Worm (Caenorhabditis elegans): ENCODE results near the gene C55A1.6.

DNA sequence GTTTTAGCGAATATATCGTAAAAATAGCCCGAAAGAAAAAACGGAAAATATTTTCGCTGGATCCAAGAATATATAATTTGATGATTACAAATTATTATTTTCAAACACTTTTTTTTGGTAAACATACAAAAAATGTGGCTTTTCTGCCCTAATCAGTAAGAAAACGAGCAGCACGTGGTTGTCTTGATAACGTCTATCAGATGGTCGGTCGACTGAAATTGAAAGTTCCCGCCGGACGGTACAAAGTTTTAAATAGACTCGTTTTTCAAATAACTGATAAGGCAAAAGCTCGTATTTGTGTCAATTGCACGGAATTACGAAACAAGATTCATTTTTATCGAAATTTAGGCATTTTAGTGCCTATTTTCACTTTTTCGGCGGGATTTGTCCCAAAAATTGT, 18.9 kb downstream of the C55A1.6 start:
- TF ChIP-seq flh-1 (GFP tag; optimal IDR thresholded peaks at IDR 0.05) (no peak), elt-1 (tag; optimal IDR thresholded peaks at IDR 0.05; ENCODE audit: borderline replicate concordance, insufficient read depth) (no peak), unc-62 (GFP tag; optimal IDR thresholded peaks at IDR 0.05) (no peak)
